Fruit fly (Drosophila melanogaster) whole organism, embryonic: ENCODE results near the gene CG8564.

Experiments used
- B-H1 ChIP-seq: fragments of 200-800 bp; sonication (Bioruptor generic); IDR thresholded peaks from 3 replicates; pipeline ENCODE4 v1.3.6; 2022; ENCODE audit warnings: missing biosample characterization, missing genetic modification characterization
- B-H2 ChIP-seq: fragments of 200-800 bp; sonication (Bioruptor generic); optimal IDR thresholded peaks from 2 replicates; lab custom pipeline; 2018; ENCODE audit warnings: missing biosample characterization, mild to moderate bottlenecking, missing genetic modification characterization
- Bteb2 ChIP-seq: fragments of 200-800 bp; sonication (Bioruptor generic); optimal IDR thresholded peaks from 2 replicates; lab custom pipeline; 2016; ENCODE audit warnings: missing biosample characterization, missing genetic modification characterization
- CG10267 ChIP-seq: fragments of 200-800 bp; sonication (Bioruptor generic); optimal IDR thresholded peaks from 2 replicates; lab custom pipeline; 2018; ENCODE audit warnings: missing biosample characterization, mild to moderate bottlenecking, missing genetic modification characterization, moderate library complexity
- CG11504 ChIP-seq: fragments of 200-800 bp; sonication (Bioruptor generic); optimal IDR thresholded peaks from 3 replicates; lab custom pipeline; 2019; ENCODE audit warnings: missing biosample characterization, mild to moderate bottlenecking, missing genetic modification characterization, moderate library complexity
- CG11723 ChIP-seq: fragments of 200-800 bp; sonication (Bioruptor generic); optimal IDR thresholded peaks from 2 replicates; lab custom pipeline; 2017; ENCODE audit warnings: missing biosample characterization, mild to moderate bottlenecking, missing genetic modification characterization
- CG12071 ChIP-seq: fragments of 200-800 bp; sonication (Bioruptor generic); optimal IDR thresholded peaks from 3 replicates; lab custom pipeline; 2018; ENCODE audit warnings: missing biosample characterization, mild to moderate bottlenecking, missing genetic modification characterization
- CG12104 ChIP-seq: fragments of 200-800 bp; sonication (Bioruptor generic); optimal IDR thresholded peaks from 3 replicates; lab custom pipeline; 2016; ENCODE audit warnings: missing biosample characterization, missing genetic modification characterization
- CG13296 ChIP-seq: fragments of 200-800 bp; sonication (Bioruptor generic); optimal IDR thresholded peaks from 3 replicates; lab custom pipeline; 2018; ENCODE audit warnings: missing biosample characterization, mild to moderate bottlenecking, missing genetic modification characterization
- CG13624 ChIP-seq: fragments of 200-800 bp; sonication (Bioruptor generic); optimal IDR thresholded peaks from 2 replicates; lab custom pipeline; 2016; ENCODE audit warnings: missing biosample characterization, missing genetic modification characterization
- CG14050 ChIP-seq: fragments of 200-800 bp; sonication (Bioruptor generic); IDR thresholded peaks from 3 replicates; pipeline ENCODE4 v1.3.6; 2022; ENCODE audit warnings: missing biosample characterization, missing genetic modification characterization
- CG14667 ChIP-seq: fragments of 200-800 bp; sonication (Bioruptor generic); IDR thresholded peaks from 2 replicates; pipeline ENCODE4 v1.3.6; 2022; ENCODE audit warnings: missing biosample characterization, missing genetic modification characterization
- CG14710 ChIP-seq: fragments of 200-800 bp; sonication (Bioruptor generic); optimal IDR thresholded peaks from 3 replicates; lab custom pipeline; 2019; ENCODE audit warnings: missing biosample characterization, mild to moderate bottlenecking, missing genetic modification characterization, moderate library complexity
- CG15269 ChIP-seq: fragments of 200-800 bp; sonication (Bioruptor generic); optimal IDR thresholded peaks from 2 replicates; lab custom pipeline; 2018; ENCODE audit warnings: missing biosample characterization, mild to moderate bottlenecking, missing genetic modification characterization, moderate library complexity
- CG16779 ChIP-seq: fragments of 200-800 bp; sonication (Bioruptor generic); IDR thresholded peaks from 2 replicates; pipeline ENCODE4 v1.3.6; 2022; ENCODE audit warnings: missing biosample characterization, missing genetic modification characterization
- CG17328 ChIP-seq: fragments of 200-800 bp; sonication (Bioruptor generic); IDR thresholded peaks from 2 replicates; pipeline ENCODE4 v1.3.6; 2022; ENCODE audit warnings: missing biosample characterization, missing genetic modification characterization
- CG17802 ChIP-seq: fragments of 200-800 bp; sonication (Bioruptor generic); optimal IDR thresholded peaks from 2 replicates; lab custom pipeline; 2018; ENCODE audit warnings: missing biosample characterization, mild to moderate bottlenecking, missing genetic modification characterization, moderate library complexity
- CG2120 ChIP-seq: fragments of 200-800 bp; sonication (Bioruptor generic); optimal IDR thresholded peaks from 3 replicates; lab custom pipeline; 2016; ENCODE audit warnings: missing biosample characterization, missing genetic modification characterization
- CG34224 ChIP-seq: fragments of 200-800 bp; sonication (Bioruptor generic); IDR thresholded peaks from 3 replicates; pipeline ENCODE4 v1.3.6; 2022; ENCODE audit warnings: missing biosample characterization, missing genetic modification characterization; ENCODE audit not compliant: partially characterized antibody
- CG3726 ChIP-seq: fragments of 200-800 bp; sonication (Bioruptor generic); IDR thresholded peaks from 3 replicates; pipeline ENCODE4, ENCODE4 v1.3.6; 2022; ENCODE audit warnings: missing biosample characterization, missing genetic modification characterization
- CG42726 ChIP-seq: fragments of 200-800 bp; sonication (Bioruptor generic); IDR thresholded peaks from 2 replicates; pipeline ENCODE4 v1.3.6; 2022; ENCODE audit warnings: missing biosample characterization, missing genetic modification characterization; ENCODE audit not compliant: partially characterized antibody
- CG4707 ChIP-seq: fragments of 200-800 bp; sonication (Bioruptor generic); optimal IDR thresholded peaks from 2 replicates; lab custom pipeline; 2018; ENCODE audit warnings: missing biosample characterization, mild to moderate bottlenecking, missing genetic modification characterization, moderate library complexity
- CG5953 ChIP-seq: fragments of 200-800 bp; sonication (Bioruptor generic); IDR thresholded peaks from 2 replicates; pipeline ENCODE4 v1.3.6; 2022; ENCODE audit warnings: missing biosample characterization, missing genetic modification characterization
- CG6254 ChIP-seq: fragments of 200-800 bp; sonication (Bioruptor generic); optimal IDR thresholded peaks from 3 replicates; lab custom pipeline; 2017; ENCODE audit warnings: mild to moderate bottlenecking, missing biosample characterization, missing genetic modification reagents, missing genetic modification characterization
- CG7556 ChIP-seq: fragments of 200-800 bp; sonication (Bioruptor generic); optimal IDR thresholded peaks from 2 replicates; lab custom pipeline; 2017; ENCODE audit warnings: missing biosample characterization, mild to moderate bottlenecking, missing genetic modification characterization
- CG8089 ChIP-seq: fragments of 200-800 bp; sonication (Bioruptor generic); optimal IDR thresholded peaks from 3 replicates; lab custom pipeline; 2016; ENCODE audit warnings: missing biosample characterization, missing genetic modification characterization
- CG9932 ChIP-seq: fragments of 200-800 bp; sonication (Bioruptor generic); IDR thresholded peaks from 2 replicates; pipeline ENCODE4 v1.3.6; 2022; ENCODE audit warnings: missing biosample characterization, missing genetic modification characterization
- Doc3 ChIP-seq: fragments of 200-800 bp; sonication (Bioruptor generic); IDR thresholded peaks from 3 replicates; pipeline ENCODE4 v1.3.6; 2022; ENCODE audit warnings: missing biosample characterization, missing genetic modification characterization; ENCODE audit not compliant: partially characterized antibody
- E2f2 ChIP-seq: fragments of 200-800 bp; sonication (Bioruptor generic); IDR thresholded peaks from 2 replicates; pipeline ENCODE4 v1.3.6; 2022; ENCODE audit warnings: missing biosample characterization, missing genetic modification characterization
- HmgD ChIP-seq: fragments of 200-800 bp; sonication (Bioruptor generic); optimal IDR thresholded peaks from 3 replicates; lab custom pipeline; 2016; ENCODE audit warnings: missing biosample characterization, missing genetic modification characterization
- MBD-R2 ChIP-seq: fragments of 200-800 bp; sonication (Bioruptor generic); IDR thresholded peaks from 2 replicates; pipeline ENCODE4 v1.3.6; 2022; ENCODE audit warnings: missing biosample characterization, missing genetic modification characterization
- Myb ChIP-seq: fragments of 200-800 bp; sonication (Bioruptor generic); optimal IDR thresholded peaks from 2 replicates; lab custom pipeline; 2016; ENCODE audit warnings: missing biosample characterization, missing genetic modification characterization
- NC2β ChIP-seq: fragments of 200-800 bp; sonication (Bioruptor generic); optimal IDR thresholded peaks from 2 replicates; lab custom pipeline; 2016; ENCODE audit warnings: missing biosample characterization, missing genetic modification characterization
- Sox100B ChIP-seq: fragments of 200-800 bp; sonication (Bioruptor generic); optimal IDR thresholded peaks from 3 replicates; lab custom pipeline; 2018; ENCODE audit warnings: missing biosample characterization, mild to moderate bottlenecking, missing genetic modification characterization
- TFAM ChIP-seq: fragments of 200-800 bp; sonication (Bioruptor generic); optimal IDR thresholded peaks from 2 replicates; lab custom pipeline; 2017; ENCODE audit warnings: missing biosample characterization, missing genetic modification characterization, inconsistent platforms
- Trl ChIP-seq, 3 experiments: fragments of >200 bp in 2 of 3; fragments of 200-800 bp in 1 of 3; sonication (Bioruptor generic) in 1 of 3; optimal IDR thresholded peaks; 2 replicates in 1 of 3; 3 replicates in 2 of 3; lab custom pipeline; 2016 to 2017; ENCODE audit warnings: missing biosample characterization in 1 of 3, missing genetic modification characterization in 1 of 3
- ab ChIP-seq: fragments of 200-800 bp; sonication (Bioruptor generic); optimal IDR thresholded peaks from 2 replicates; lab custom pipeline; 2016; ENCODE audit warnings: missing biosample characterization, missing genetic modification characterization
- abd-A ChIP-seq: fragments of 200-800 bp; sonication (Bioruptor generic); optimal IDR thresholded peaks from 3 replicates; lab custom pipeline; 2019; ENCODE audit warnings: missing biosample characterization, mild to moderate bottlenecking, missing genetic modification characterization, moderate library complexity
- az2 ChIP-seq: fragments of 200-800 bp; sonication (Bioruptor generic); optimal IDR thresholded peaks from 3 replicates; lab custom pipeline; 2016; ENCODE audit warnings: missing biosample characterization, missing genetic modification characterization
- ci ChIP-seq: fragments of 200-800 bp; sonication (Bioruptor generic); IDR thresholded peaks from 3 replicates; pipeline ENCODE4 v1.3.6; 2022; ENCODE audit warnings: missing biosample characterization, missing genetic modification characterization
- gem ChIP-seq: fragments of 200-800 bp; sonication (Bioruptor generic); optimal IDR thresholded peaks from 2 replicates; lab custom pipeline; 2019; ENCODE audit warnings: missing biosample characterization, mild to moderate bottlenecking, missing genetic modification characterization, moderate library complexity
- hth ChIP-seq: fragments of >200 bp; optimal IDR thresholded peaks from 2 replicates; lab custom pipeline; 2017; ENCODE audit warnings: inconsistent platforms
- jing ChIP-seq: fragments of 200-800 bp; sonication (Bioruptor generic); optimal IDR thresholded peaks from 2 replicates; lab custom pipeline; 2018; ENCODE audit warnings: missing biosample characterization, mild to moderate bottlenecking, missing genetic modification characterization
- luna ChIP-seq: fragments of 200-800 bp; sonication (Bioruptor generic); optimal IDR thresholded peaks from 2 replicates; lab custom pipeline; 2016; ENCODE audit warnings: missing biosample characterization, missing genetic modification characterization
- sc ChIP-seq, 3 experiments: fragments of >200 bp in 2 of 3; fragments of 200-800 bp in 1 of 3; sonication (Bioruptor generic) in 1 of 3; optimal IDR thresholded peaks; 2 replicates in 2 of 3; 3 replicates in 1 of 3; lab custom pipeline; 2017; ENCODE audit warnings: mild to moderate bottlenecking in 1 of 3, missing biosample characterization in 1 of 3, missing genetic modification characterization in 1 of 3, missing genetic modification reagents in 1 of 3
- twi ChIP-seq: fragments of 200-800 bp; optimal IDR thresholded peaks from 2 replicates; lab custom pipeline; 2019; ENCODE audit warnings: missing biosample characterization, mild to moderate bottlenecking, missing genetic modification characterization, moderate library complexity
- zfh2 ChIP-seq: fragments of 200-800 bp; sonication (Bioruptor generic); optimal IDR thresholded peaks from 2 replicates; lab custom pipeline; 2016; ENCODE audit warnings: missing biosample characterization, missing genetic modification characterization

CG8564 gene

dm6 chr3L:7434715-7435653 is 47.3 kb upstream of the CG8564 start, which contains the start of gene Rac2 (continued):
- TF ChIP-seq CG16779 (no peak), CG14710 (tag; lab: Kevin White, UChicago) (no peak), zfh2 (GFP tag; lab: Kevin White, UChicago) (no peak), CG7556 (GFP tag; lab: Kevin White, UChicago) (no peak), CG13624 (no peak), ab (peak; percentile 9), CG42726 (GFP tag; lab: Robert Waterston, UW) (0 out of 2 replicates have a peak, but pooled peaks have one; percentile 18), Trl (optimal IDR thresholded peaks at IDR 0.05; lab: Kevin White, UChicago) (peak; percentile 95), Trl (GFP tag; optimal IDR thresholded peaks at IDR 0.05; lab: Kevin White, UChicago) (peak; percentile 77), CG15269 (tag; lab: Kevin White, UChicago) (peak; percentile 5), CG11504 (tag; lab: Kevin White, UChicago) (peak; percentile 37), CG34224 (GFP tag; lab: Robert Waterston, UW) (peak; percentile 42; the same call in 2 of the 3 replicates), CG9932 (peak; percentile 52), CG3726 (GFP tag; lab: Robert Waterston, UW) (no peak), CG17328 (GFP tag; lab: Robert Waterston, UW) (0 out of 2 replicates have a peak, but pooled peaks have one; percentile 10), MBD-R2 (GFP tag; lab: Robert Waterston, UW) (0 out of 2 replicates have a peak, but pooled peaks have one; percentile 21), CG14050 (GFP tag; lab: Robert Waterston, UW) (no peak), HmgD (GFP tag; lab: Kevin White, UChicago) (peak; percentile 45), CG10267 (tag; lab: Kevin White, UChicago) (no peak), B-H2 (peak; percentile 9), Myb (GFP tag; lab: Kevin White, UChicago) (no peak), CG5953 (GFP tag; lab: Robert Waterston, UW) (0 out of 2 replicates have a peak, but pooled peaks have one; percentile 3), ci (GFP tag; lab: Robert Waterston, UW) (0 out of 3 replicates have a peak, but pooled peaks have one; percentile 59), hth (no peak), Bteb2 (GFP tag; lab: Kevin White, UChicago) (peak; percentile 36), CG11723 (GFP tag; lab: Kevin White, UChicago) (no peak), Doc3 (GFP tag; lab: Robert Waterston, UW) (no peak), abd-A (tag; lab: Kevin White, UChicago) (peak; percentile 58), CG14667 (GFP tag; lab: Robert Waterston, UW) (no peak), CG8089 (GFP tag; lab: Kevin White, UChicago) (no peak), CG2120 (peak; percentile 38), NC2β (GFP tag; lab: Kevin White, UChicago) (no peak), CG13296 (GFP tag; lab: Kevin White, UChicago) (peak; percentile 31), sc (optimal IDR thresholded peaks at IDR 0.05; lab: Kevin White, UChicago) (no peak), sc (GFP tag; optimal IDR thresholded peaks at IDR 0.05; lab: Kevin White, UChicago) (no peak), gem (tag; lab: Kevin White, UChicago) (peak; percentile 2), TFAM (no peak), E2f2 (GFP tag; lab: Robert Waterston, UW) (peak; percentile 40; the same call in 1 of the 2 replicates), twi (peak; percentile 14), CG12104 (GFP tag; lab: Kevin White, UChicago) (no peak), Sox100B (no peak), luna (no peak), az2 (no peak), CG4707 (GFP tag; lab: Kevin White, UChicago) (no peak), CG17802 (tag; lab: Kevin White, UChicago) (no peak), CG12071 (GFP tag; lab: Kevin White, UChicago) (no peak), jing (GFP tag; lab: Kevin White, UChicago) (no peak), B-H1 (GFP tag; lab: Robert Waterston, UW) (no peak), CG6254 (peak; percentile 35)
